Fruit fly (Drosophila melanogaster): ENCODE data around the gene Alms1b.

Alms1b gene

dm6 chrX:4610481-4610880 lies 20.3 kb downstream of the Alms1b start (continued):
- no peak for TF ChIP-seq ac (GFP tag; optimal IDR thresholded peaks at IDR 0.05)
- no peak for TF ChIP-seq CG8944 (GFP tag; optimal IDR thresholded peaks at IDR 0.05)
- no peak for TF ChIP-seq salm (tag; optimal IDR thresholded peaks at IDR 0.05)
- TF ChIP-seq B-H2 (GFP tag; optimal IDR thresholded peaks at IDR 0.05), result peak; percentile 48
- TF ChIP-seq CG9876 (GFP tag; optimal IDR thresholded peaks at IDR 0.05), result no peak
- TF ChIP-seq CG15696 (tag; optimal IDR thresholded peaks at IDR 0.05), result no peak
- no peak for TF ChIP-seq CG14667 (GFP tag; IDR thresholded peaks at IDR 0.05)
- TF ChIP-seq CG30431 (GFP tag; optimal IDR thresholded peaks at IDR 0.05), result no peak
- TF ChIP-seq CG2712 (tag; optimal IDR thresholded peaks at IDR 0.05), result no peak
- no peak for TF ChIP-seq ap (GFP tag; IDR thresholded peaks at IDR 0.05)
- TF ChIP-seq Lim3 (GFP tag; IDR thresholded peaks at IDR 0.05), result no peak
- TF ChIP-seq CG11085 (GFP tag; IDR thresholded peaks at IDR 0.05), result no peak
- peak; percentile 7 for TF ChIP-seq HmgZ (tag; optimal IDR thresholded peaks at IDR 0.05)
- TF ChIP-seq kay (GFP tag; optimal IDR thresholded peaks at IDR 0.05), result no peak
- no peak for TF ChIP-seq CG6654 (GFP tag; optimal IDR thresholded peaks at IDR 0.05)
- no peak for TF ChIP-seq CG8290 (GFP tag; optimal IDR thresholded peaks at IDR 0.05)
- TF ChIP-seq CG8290 (tag; optimal IDR thresholded peaks at IDR 0.05), result peak in 1 of 2 experiments; percentile 88
- TF ChIP-seq hkb (optimal IDR thresholded peaks at IDR 0.05), result no peak
- TF ChIP-seq hkb (GFP tag; IDR thresholded peaks at IDR 0.05), result no peak
- TF ChIP-seq CG8924 (tag; optimal IDR thresholded peaks at IDR 0.05), result no peak
- peak; percentile 58 for TF ChIP-seq CG12769 (tag; optimal IDR thresholded peaks at IDR 0.05)
- peak; percentile 48 for TF ChIP-seq Fer3 (tag; optimal IDR thresholded peaks at IDR 0.05)
- TF ChIP-seq h (optimal IDR thresholded peaks at IDR 0.05), result no peak
- TF ChIP-seq Asciz (GFP tag; optimal IDR thresholded peaks at IDR 0.05), result no peak
- TF ChIP-seq Hand (GFP tag; optimal IDR thresholded peaks at IDR 0.05), result peak; percentile 19
- no peak for TF ChIP-seq btn (GFP tag; optimal IDR thresholded peaks at IDR 0.05)
- no peak for TF ChIP-seq CG7839 (tag; optimal IDR thresholded peaks at IDR 0.05)
- TF ChIP-seq CG12659 (GFP tag; optimal IDR thresholded peaks at IDR 0.05), result peak; percentile 5
- TF ChIP-seq Dad (GFP tag; optimal IDR thresholded peaks at IDR 0.05), result no peak
- no peak for TF ChIP-seq YL-1 (GFP tag; optimal IDR thresholded peaks at IDR 0.05)
- TF ChIP-seq CG7372 (GFP tag; IDR thresholded peaks at IDR 0.05), result no peak
- TF ChIP-seq CG2678 (tag; optimal IDR thresholded peaks at IDR 0.05), result peak; percentile 44
- TF ChIP-seq CG16779 (GFP tag; IDR thresholded peaks at IDR 0.05), result no peak
- 0 out of 3 replicates have a peak, but pooled peaks have one; percentile 12 for TF ChIP-seq CG14050 (GFP tag; IDR thresholded peaks at IDR 0.05)
- TF ChIP-seq TFAM (GFP tag; optimal IDR thresholded peaks at IDR 0.05), result no peak
- no peak for TF ChIP-seq Max (GFP tag; optimal IDR thresholded peaks at IDR 0.05)
- peak in 1 of 2 experiments; percentile 10 for TF ChIP-seq eve (GFP tag; optimal IDR thresholded peaks at IDR 0.05)
- peak; percentile 67 for TF ChIP-seq ATbp (GFP tag; optimal IDR thresholded peaks at IDR 0.05)
- TF ChIP-seq Mrtf (GFP tag; IDR thresholded peaks at IDR 0.05), result no peak
- TF ChIP-seq Six4 (GFP tag; optimal IDR thresholded peaks at IDR 0.05), result no peak
- TF ChIP-seq sima (GFP tag; optimal IDR thresholded peaks at IDR 0.05), result no peak
- TF ChIP-seq Atf-2 (GFP tag; optimal IDR thresholded peaks at IDR 0.05), result no peak
- TF ChIP-seq disco-r (GFP tag; optimal IDR thresholded peaks at IDR 0.05), result no peak
- TF ChIP-seq CG2202 (tag; optimal IDR thresholded peaks at IDR 0.05), result no peak
- no peak for TF ChIP-seq NfI (GFP tag; optimal IDR thresholded peaks at IDR 0.05)
- no peak for TF ChIP-seq mirr (GFP tag; optimal IDR thresholded peaks at IDR 0.05)
- no peak for TF ChIP-seq lola (GFP tag; optimal IDR thresholded peaks at IDR 0.05)
- peak; percentile 43 for TF ChIP-seq HHEX (GFP tag; optimal IDR thresholded peaks at IDR 0.05)
- no peak for TF ChIP-seq E2f1 (GFP tag; IDR thresholded peaks at IDR 0.05)
- TF ChIP-seq CG13123 (GFP tag; optimal IDR thresholded peaks at IDR 0.05), result no peak
- no peak for TF ChIP-seq CG14710 (tag; optimal IDR thresholded peaks at IDR 0.05)
- TF ChIP-seq her (GFP tag; optimal IDR thresholded peaks at IDR 0.05), result peak; percentile 27
- peak; percentile 11 for TF ChIP-seq tio (GFP tag; optimal IDR thresholded peaks at IDR 0.05)
